Worm (Caenorhabditis elegans) whole organism, young adult: Measurements from ENCODE around the gene chtl-1.

Experiments used
- B0019.2 ChIP-seq: fragments of 200-800 bp; sonication (Bioruptor generic); conservative IDR thresholded peaks from 2 replicates; pipeline ENCODE4 v1.3.6; 2022; ENCODE audit warnings: missing genetic modification reagents, missing genetic modification characterization, missing compliant biosample characterization
- B0261.1 ChIP-seq: sonication (generic microtip); optimal IDR thresholded peaks from 2 replicates; lab custom pipeline; 2016; ENCODE audit warnings: mild to moderate bottlenecking, missing genetic modification characterization, moderate library complexity, missing compliant biosample characterization
- B0336.3 ChIP-seq: fragments of 200-800 bp; sonication (Bioruptor generic); IDR thresholded peaks from 2 replicates; pipeline ENCODE4 v1.3.6; 2022; ENCODE audit warnings: missing genetic modification characterization, missing compliant biosample characterization
- C06A6.2 ChIP-seq: fragments of 200-800 bp; sonication (Bioruptor generic); conservative IDR thresholded peaks from 2 replicates; pipeline ENCODE4 v1.3.6; 2022; ENCODE audit warnings: missing genetic modification characterization, missing compliant biosample characterization
- C17E4.6 ChIP-seq: fragments of 200-800 bp; sonication (Bioruptor generic); IDR thresholded peaks from 2 replicates; pipeline ENCODE4 v1.3.6; 2022; ENCODE audit warnings: missing genetic modification reagents, missing genetic modification characterization, missing compliant biosample characterization
- F10E7.11 ChIP-seq: sonication (generic microtip); optimal IDR thresholded peaks from 2 replicates; lab custom pipeline; 2017; ENCODE audit warnings: mild to moderate bottlenecking, missing genetic modification characterization, moderate library complexity, missing compliant biosample characterization
- F37B4.10 ChIP-seq: fragments of 200-800 bp; sonication (Bioruptor generic); IDR thresholded peaks from 2 replicates; pipeline ENCODE4 v1.3.6; 2022; ENCODE audit warnings: missing genetic modification characterization, missing compliant biosample characterization
- F57A8.1 ChIP-seq: fragments of 200-800 bp; sonication (Bioruptor generic); optimal IDR thresholded peaks from 2 replicates; lab custom pipeline; 2018; ENCODE audit warnings: mild to moderate bottlenecking, missing genetic modification characterization, moderate library complexity, missing compliant biosample characterization
- K11D2.4 ChIP-seq: fragments of 200-800 bp; sonication (Bioruptor generic); IDR thresholded peaks from 2 replicates; pipeline ENCODE4 v1.3.6; 2022; ENCODE audit warnings: missing genetic modification reagents, missing genetic modification characterization, missing compliant biosample characterization
- K12H6.12 ChIP-seq: fragments of 200-800 bp; sonication (Bioruptor generic); optimal IDR thresholded peaks from 2 replicates; lab custom pipeline; 2018; ENCODE audit warnings: mild to moderate bottlenecking, missing genetic modification characterization, missing compliant biosample characterization
- Y79H2A.3 ChIP-seq: fragments of 200-800 bp; sonication (Bioruptor generic); conservative IDR thresholded peaks from 2 replicates; pipeline ENCODE4 v1.3.6; 2022; ENCODE audit warnings: missing genetic modification reagents, missing genetic modification characterization, missing compliant biosample characterization
- ama-1 ChIP-seq, 3 experiments: fragments of 150-350 bp in 1 of 3; sonication (generic microtip) in 2 of 3; optimal IDR thresholded peaks; 2 replicates each; lab custom pipeline; 2014 to 2018; ENCODE audit warnings: missing biosample characterization in 2 of 3, missing genetic modification characterization in 2 of 3, missing genetic modification reagents in 2 of 3
- atf-7 ChIP-seq: sonication (generic microtip); optimal IDR thresholded peaks from 2 replicates; lab custom pipeline; 2017; ENCODE audit warnings: mild to moderate bottlenecking, missing genetic modification characterization, missing compliant biosample characterization
- bed-2 ChIP-seq: fragments of 200-800 bp; sonication (Bioruptor generic); IDR thresholded peaks from 2 replicates; pipeline ENCODE4 v1.3.6; 2022; ENCODE audit warnings: missing genetic modification reagents, missing genetic modification characterization, missing compliant biosample characterization
- ccch-3 ChIP-seq: fragments of 200-800 bp; sonication (Bioruptor generic); optimal IDR thresholded peaks from 2 replicates; lab custom pipeline; 2018; ENCODE audit warnings: mild to moderate bottlenecking, missing genetic modification characterization, missing compliant biosample characterization
- ceh-27 ChIP-seq: fragments of 200-800 bp; sonication (Bioruptor generic); optimal IDR thresholded peaks from 2 replicates; lab custom pipeline; 2018; ENCODE audit warnings: mild to moderate bottlenecking, missing genetic modification characterization, moderate library complexity, missing compliant biosample characterization
- ceh-58 ChIP-seq: fragments of 200-800 bp; sonication (Bioruptor generic); IDR thresholded peaks from 2 replicates; pipeline ENCODE4 v1.3.6; 2022; ENCODE audit warnings: missing genetic modification characterization, missing compliant biosample characterization
- dox-1 ChIP-seq: fragments of 200-800 bp; sonication (Bioruptor generic); IDR thresholded peaks from 2 replicates; pipeline ENCODE4 v1.3.6; 2022; ENCODE audit warnings: missing genetic modification reagents, missing genetic modification characterization, missing compliant biosample characterization
- dpl-1 ChIP-seq: fragments of 150-350 bp; optimal IDR thresholded peaks from 2 replicates; lab custom pipeline; 2014; ENCODE audit warnings: missing biosample characterization, missing genetic modification reagents, missing genetic modification characterization
- egl-44 ChIP-seq: fragments of 200-800 bp; sonication (Bioruptor generic); IDR thresholded peaks from 2 replicates; pipeline ENCODE4 v1.3.6; 2022; ENCODE audit warnings: missing genetic modification reagents, missing genetic modification characterization, missing compliant biosample characterization
- fkh-3 ChIP-seq: sonication (generic microtip); optimal IDR thresholded peaks from 2 replicates; lab custom pipeline; 2016; ENCODE audit warnings: mild to moderate bottlenecking, missing genetic modification characterization, missing compliant biosample characterization
- gei-17 ChIP-seq: fragments of 200-800 bp; sonication (Bioruptor generic); optimal IDR thresholded peaks from 2 replicates; lab custom pipeline; 2018; ENCODE audit warnings: mild to moderate bottlenecking, missing genetic modification characterization, missing compliant biosample characterization
- hlh-26 ChIP-seq: fragments of 200-800 bp; sonication (Bioruptor generic); conservative IDR thresholded peaks from 2 replicates; pipeline ENCODE4 v1.3.6; 2022; ENCODE audit warnings: missing genetic modification reagents, missing genetic modification characterization, missing compliant biosample characterization
- hmg-1.2 ChIP-seq: fragments of 200-800 bp; sonication (Bioruptor generic); IDR thresholded peaks from 2 replicates; pipeline ENCODE4 v1.3.6; 2022; ENCODE audit warnings: missing genetic modification reagents, missing genetic modification characterization, missing compliant biosample characterization
- let-607 ChIP-seq, 2 experiments: fragments of 200-800 bp in 1 of 2; sonication (Bioruptor generic) in 1 of 2; sonication (generic microtip) in 1 of 2; optimal IDR thresholded peaks; 2 replicates each; lab custom pipeline; 2016 to 2018; ENCODE audit warnings: mild to moderate bottlenecking in 2 of 2, missing compliant biosample characterization in 2 of 2, missing genetic modification characterization in 2 of 2, moderate library complexity in 2 of 2, missing genotype in 1 of 2
- lin-40 ChIP-seq: sonication (generic microtip); optimal IDR thresholded peaks from 2 replicates; lab custom pipeline; 2016; ENCODE audit warnings: missing genetic modification characterization, mild to moderate bottlenecking, missing compliant biosample characterization, missing genotype, missing genetic modification reagents
- lsl-1 ChIP-seq: fragments of 200-800 bp; sonication (Bioruptor generic); optimal IDR thresholded peaks from 2 replicates; lab custom pipeline; 2018; ENCODE audit warnings: mild to moderate bottlenecking, missing genetic modification characterization, moderate library complexity, missing compliant biosample characterization
- madf-6 ChIP-seq: fragments of 200-800 bp; sonication (Bioruptor generic); IDR thresholded peaks from 2 replicates; pipeline ENCODE4 v1.3.6; 2022; ENCODE audit warnings: missing genetic modification reagents, missing genetic modification characterization, missing compliant biosample characterization
- madf-8 ChIP-seq: fragments of 200-800 bp; sonication (Bioruptor generic); conservative IDR thresholded peaks from 2 replicates; pipeline ENCODE4 v1.3.6; 2022; ENCODE audit warnings: missing genetic modification reagents, missing genetic modification characterization, missing compliant biosample characterization
- mcd-1 ChIP-seq: fragments of 200-800 bp; sonication (Bioruptor generic); IDR thresholded peaks from 2 replicates; pipeline ENCODE4 v1.3.6; 2022; ENCODE audit warnings: missing genetic modification reagents, missing genetic modification characterization, missing compliant biosample characterization
- nfya-1 ChIP-seq: sonication (generic microtip); optimal IDR thresholded peaks from 2 replicates; lab custom pipeline; 2017; ENCODE audit warnings: antibody characterized with exemption, missing compliant biosample characterization, missing genetic modification characterization, borderline replicate concordance; ENCODE audit not compliant: insufficient read depth
- nfya-2 ChIP-seq: fragments of 200-800 bp; sonication (Bioruptor generic); IDR thresholded peaks from 2 replicates; pipeline ENCODE4 v1.3.6; 2022; ENCODE audit warnings: missing genetic modification reagents, missing genetic modification characterization, missing compliant biosample characterization
- nfyb-1 ChIP-seq: fragments of 200-800 bp; sonication (Bioruptor generic); IDR thresholded peaks from 2 replicates; pipeline ENCODE4 v1.3.6; 2022; ENCODE audit warnings: missing genetic modification reagents, missing genetic modification characterization, missing compliant biosample characterization
- nhr-27 ChIP-seq: fragments of 200-800 bp; sonication (Bioruptor generic); optimal IDR thresholded peaks from 2 replicates; lab custom pipeline; 2018; ENCODE audit warnings: mild to moderate bottlenecking, missing genetic modification characterization, moderate library complexity, missing compliant biosample characterization
- nhr-90 ChIP-seq: sonication (generic microtip); optimal IDR thresholded peaks from 2 replicates; lab custom pipeline; 2016; ENCODE audit warnings: missing genotype, mild to moderate bottlenecking, missing genetic modification characterization, missing compliant biosample characterization
- pbrm-1 ChIP-seq: fragments of 200-800 bp; sonication (Bioruptor generic); IDR thresholded peaks from 2 replicates; pipeline ENCODE4 v1.3.6; 2022; ENCODE audit warnings: missing genetic modification reagents, missing genetic modification characterization, missing compliant biosample characterization
- snpc-1.1 ChIP-seq: sonication (generic microtip); optimal IDR thresholded peaks from 2 replicates; lab custom pipeline; 2017; ENCODE audit warnings: missing genetic modification characterization, mild to moderate bottlenecking, missing compliant biosample characterization, antibody characterized with exemption, moderate library complexity, missing genotype, missing genetic modification reagents; ENCODE audit not compliant: insufficient read depth
- snpc-1.3 ChIP-seq: sonication (generic microtip); optimal IDR thresholded peaks from 2 replicates; lab custom pipeline; 2017; ENCODE audit warnings: missing genetic modification characterization, mild to moderate bottlenecking, missing compliant biosample characterization, antibody characterized with exemption, moderate library complexity, missing genotype, missing genetic modification reagents; ENCODE audit not compliant: insufficient read depth
- snpc-4 ChIP-seq, 5 experiments: fragments of 150-350 bp in 1 of 5; sonication (generic microtip) in 4 of 5; optimal IDR thresholded peaks; 2 replicates each; lab custom pipeline; 2014 to 2018; ENCODE audit warnings: missing genetic modification characterization in 5 of 5, missing biosample characterization in 3 of 5, antibody characterized with exemption in 2 of 5, mild to moderate bottlenecking in 2 of 5, missing compliant biosample characterization in 2 of 5, missing genotype in 2 of 5, moderate library complexity in 2 of 5, missing genetic modification reagents in 1 of 5
- somi-1 ChIP-seq: fragments of 200-800 bp; sonication (Bioruptor generic); optimal IDR thresholded peaks from 2 replicates; lab custom pipeline; 2018; ENCODE audit warnings: mild to moderate bottlenecking, missing genetic modification characterization, missing compliant biosample characterization
- tbp1 ChIP-seq: fragments of 200-800 bp; sonication (Bioruptor generic); optimal IDR thresholded peaks from 2 replicates; lab custom pipeline; 2018; ENCODE audit warnings: mild to moderate bottlenecking, missing genetic modification characterization, missing compliant biosample characterization
- tbx-9 ChIP-seq: sonication (generic microtip); optimal IDR thresholded peaks from 2 replicates; lab custom pipeline; 2016; ENCODE audit warnings: borderline replicate concordance, missing genetic modification characterization, inconsistent platforms, missing compliant biosample characterization
- unc-130 ChIP-seq: sonication (generic microtip); optimal IDR thresholded peaks from 2 replicates; lab custom pipeline; 2016; ENCODE audit warnings: missing genetic modification reagents, missing genetic modification characterization, missing compliant biosample characterization
- ztf-18 ChIP-seq: sonication (generic microtip); optimal IDR thresholded peaks from 2 replicates; lab custom pipeline; 2016; ENCODE audit warnings: missing genotype, mild to moderate bottlenecking, missing genetic modification characterization, missing compliant biosample characterization
- ztf-3 ChIP-seq: fragments of 200-800 bp; sonication (Bioruptor generic); optimal IDR thresholded peaks from 2 replicates; lab custom pipeline; 2018; ENCODE audit warnings: mild to moderate bottlenecking, missing genetic modification characterization, missing compliant biosample characterization

The chtl-1 gene

DNA sequence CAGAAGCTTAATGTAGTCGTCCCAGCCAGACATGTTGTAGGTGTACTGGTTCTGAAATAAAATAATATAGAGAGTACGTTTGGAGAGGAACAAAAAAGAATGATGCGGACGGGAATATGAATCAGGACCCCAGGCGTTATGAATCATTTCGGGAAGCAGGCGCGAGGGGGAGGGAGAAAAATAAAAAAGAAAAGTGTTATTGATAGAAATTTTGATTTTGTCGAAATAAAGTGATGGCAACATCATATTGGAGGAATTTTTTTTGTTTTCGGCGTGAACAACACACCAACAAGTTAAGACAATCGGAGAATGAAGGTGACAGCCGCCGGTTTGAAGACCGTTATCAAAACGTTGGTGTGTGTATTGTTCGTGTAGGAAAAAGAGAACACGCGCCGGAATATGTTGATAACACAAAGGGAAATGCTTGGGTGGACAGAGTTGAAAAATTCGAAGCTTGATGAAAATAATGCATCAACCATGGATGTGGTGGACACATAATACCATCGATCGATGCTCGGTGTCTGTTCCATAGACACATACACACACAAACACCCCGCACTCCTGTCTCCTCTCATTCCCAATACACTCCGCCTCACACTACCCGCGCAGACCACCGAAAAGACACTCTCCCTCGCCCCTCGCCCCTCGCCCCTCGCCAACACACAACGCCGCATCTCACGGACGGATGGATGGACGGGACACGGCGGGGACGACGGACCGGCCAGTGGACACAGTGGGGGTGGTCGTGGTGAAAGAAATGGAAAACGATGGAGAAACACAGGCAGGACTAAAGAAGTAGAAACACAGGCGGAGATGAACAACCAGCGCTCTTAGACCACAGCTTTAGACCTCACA lies 9.9 kb downstream of the chtl-1 start, which contains the start of gene pfn-2:
Gene pfn-2, minus strand, starts transcription at position 51 of the 855 bp plus-strand sequence.
- TF ChIP-seq C06A6.2 (GFP tag; lab: Robert Waterston, UW): no peak
- no peak for TF ChIP-seq unc-130 (GFP tag; lab: Kevin White, UChicago)
- no peak for TF ChIP-seq pbrm-1 (GFP tag; lab: Robert Waterston, UW)
- TF ChIP-seq bed-2 (GFP tag; lab: Robert Waterston, UW): no peak
- peak; percentile 58; the same call in 1 of the 2 replicates for TF ChIP-seq dox-1 (GFP tag; lab: Robert Waterston, UW)
- no peak for TF ChIP-seq let-607 (tag; optimal IDR thresholded peaks at IDR 0.05; lab: Kevin White, UChicago)
- no peak for TF ChIP-seq C17E4.6 (GFP tag; lab: Robert Waterston, UW)
- no peak for TF ChIP-seq nfya-2 (GFP tag; lab: Robert Waterston, UW)
- no peak for TF ChIP-seq lin-40 (tag; lab: Kevin White, UChicago)
- no peak for TF ChIP-seq madf-6
- no peak for TF ChIP-seq dpl-1
- TF ChIP-seq ama-1 (optimal IDR thresholded peaks at IDR 0.05; lab: Kevin White, UChicago): no peak
- no peak for TF ChIP-seq ama-1 (GFP tag; optimal IDR thresholded peaks at IDR 0.05; lab: Kevin White, UChicago)
- TF ChIP-seq somi-1 (GFP tag; lab: Kevin White, UChicago): no peak
- no peak for TF ChIP-seq B0261.1 (tag; lab: Kevin White, UChicago)
- TF ChIP-seq fkh-3 (tag; lab: Kevin White, UChicago): no peak
- TF ChIP-seq ccch-3: no peak
- no peak for TF ChIP-seq snpc-1.3 (tag; lab: Kevin White, UChicago)
- TF ChIP-seq nhr-90 (tag; lab: Kevin White, UChicago): no peak
- peak; percentile 37 for TF ChIP-seq ceh-27 (GFP tag; lab: Kevin White, UChicago)
- no peak for TF ChIP-seq F57A8.1 (GFP tag; lab: Kevin White, UChicago)
- TF ChIP-seq ztf-18 (tag; lab: Kevin White, UChicago): no peak
- no peak for TF ChIP-seq atf-7
- peak; percentile 13 for TF ChIP-seq K12H6.12 (tag; lab: Kevin White, UChicago)
- no peak; the same call in 1 of the 2 replicates for TF ChIP-seq B0336.3 (GFP tag; lab: Robert Waterston, UW)
- TF ChIP-seq ceh-58 (GFP tag; lab: Robert Waterston, UW): 0 out of 2 replicates have a peak, but pooled peaks have one; percentile 49
- TF ChIP-seq F10E7.11 (tag; lab: Kevin White, UChicago): no peak
- no peak for TF ChIP-seq hmg-1.2
- no peak for TF ChIP-seq hlh-26
- TF ChIP-seq K11D2.4: no peak
- no peak for TF ChIP-seq madf-8 (GFP tag; lab: Robert Waterston, UW)
- TF ChIP-seq egl-44 (GFP tag; lab: Robert Waterston, UW): no peak; the same call in 1 of the 2 replicates
- TF ChIP-seq tbp1 (GFP tag; lab: Kevin White, UChicago): no peak
- TF ChIP-seq mcd-1 (GFP tag; lab: Robert Waterston, UW): no peak; the same call in 1 of the 2 replicates
- no peak for TF ChIP-seq ztf-3 (GFP tag; lab: Kevin White, UChicago)
- TF ChIP-seq nhr-27 (tag; lab: Kevin White, UChicago): no peak
- no peak for TF ChIP-seq nfya-1 (tag; lab: Kevin White, UChicago)
- TF ChIP-seq tbx-9 (tag; lab: Kevin White, UChicago): no peak
- no peak for TF ChIP-seq snpc-1.1
- peak; percentile 69 for TF ChIP-seq nfyb-1
- no peak for TF ChIP-seq snpc-4 (GFP tag; optimal IDR thresholded peaks at IDR 0.05; lab: Kevin White, UChicago)
- no peak for TF ChIP-seq snpc-4 (tag; optimal IDR thresholded peaks at IDR 0.05; lab: Kevin White, UChicago)
- TF ChIP-seq gei-17 (GFP tag; lab: Kevin White, UChicago): peak; percentile 53
- 0 out of 2 replicates have a peak, but pooled peaks have one; percentile 77 for TF ChIP-seq F37B4.10 (GFP tag; lab: Robert Waterston, UW)
- TF ChIP-seq lsl-1 (GFP tag; lab: Kevin White, UChicago): no peak
- no peak for TF ChIP-seq B0019.2 (GFP tag; lab: Robert Waterston, UW)
- TF ChIP-seq Y79H2A.3 (GFP tag; lab: Robert Waterston, UW): no peak
